Worm (Caenorhabditis elegans) whole organism, late embryonic: ENCODE data around the gene spas-1.

Experiments used
- ama-1 ChIP-seq: fragments of 150-350 bp; optimal IDR thresholded peaks from 2 replicates; lab custom pipeline; 2014
- ceh-14 ChIP-seq: sonication (generic microtip); optimal IDR thresholded peaks from 2 replicates; lab custom pipeline; 2016; ENCODE audit warnings: missing genotype, missing genetic modification characterization, missing compliant biosample characterization
- ceh-34 ChIP-seq: sonication (generic microtip); optimal IDR thresholded peaks from 2 replicates; lab custom pipeline; 2016; ENCODE audit warnings: mild to moderate bottlenecking, missing genetic modification characterization, missing compliant biosample characterization
- ceh-6 ChIP-seq: fragments of 200-800 bp; sonication (Bioruptor generic); optimal IDR thresholded peaks from 2 replicates; lab custom pipeline; 2018; ENCODE audit warnings: mild to moderate bottlenecking, missing genetic modification characterization, missing compliant biosample characterization
- fkh-10 ChIP-seq: fragments of 150-350 bp; optimal IDR thresholded peaks from 2 replicates; lab custom pipeline; 2014; ENCODE audit warnings: missing biosample characterization, missing genetic modification reagents, missing genetic modification characterization
- hlh-30 ChIP-seq: sonication (generic microtip); optimal IDR thresholded peaks from 2 replicates; lab custom pipeline; 2017; ENCODE audit warnings: antibody characterized with exemption, missing genetic modification characterization, missing compliant biosample characterization; ENCODE audit not compliant: insufficient read depth
- nhr-11 ChIP-seq: fragments of 150-350 bp; optimal IDR thresholded peaks from 2 replicates; lab custom pipeline; 2014; ENCODE audit warnings: missing biosample characterization, missing genetic modification characterization
- pqm-1 ChIP-seq: sonication (generic microtip); optimal IDR thresholded peaks from 2 replicates; lab custom pipeline; 2016; ENCODE audit warnings: missing genetic modification characterization, missing compliant biosample characterization
- tbx-2 ChIP-seq: sonication (generic microtip); optimal IDR thresholded peaks from 2 replicates; lab custom pipeline; 2016; ENCODE audit warnings: missing genetic modification characterization, missing compliant biosample characterization
- zip-5 ChIP-seq: sonication (generic microtip); optimal IDR thresholded peaks from 2 replicates; lab custom pipeline; 2016; ENCODE audit warnings: missing genetic modification characterization, missing compliant biosample characterization
- ztf-16 ChIP-seq: sonication (generic microtip); optimal IDR thresholded peaks from 2 replicates; lab custom pipeline; 2017; ENCODE audit warnings: missing genetic modification characterization, missing compliant biosample characterization

- TF ChIP-seq ama-1 (lab: Kevin White, UChicago) (no peak), zip-5 (no peak), nhr-11 (tag; lab: Kevin White, UChicago) (no peak), pqm-1 (no peak), tbx-2 (tag; lab: Kevin White, UChicago) (no peak), ceh-6 (no peak), hlh-30 (tag; lab: Kevin White, UChicago) (no peak), fkh-10 (GFP tag; lab: Kevin White, UChicago) (no peak), ztf-16 (tag; lab: Kevin White, UChicago) (no peak), ceh-34 (no peak), ceh-14 (no peak)
Observed at ce11 chrV:9133950-9134349, 41.6 kb upstream of the spas-1 start, which contains the start of gene B0222.1.
